Comparison of ENCODE assay signal across 1 fruit fly cellular context in the genomic region with DNA sequence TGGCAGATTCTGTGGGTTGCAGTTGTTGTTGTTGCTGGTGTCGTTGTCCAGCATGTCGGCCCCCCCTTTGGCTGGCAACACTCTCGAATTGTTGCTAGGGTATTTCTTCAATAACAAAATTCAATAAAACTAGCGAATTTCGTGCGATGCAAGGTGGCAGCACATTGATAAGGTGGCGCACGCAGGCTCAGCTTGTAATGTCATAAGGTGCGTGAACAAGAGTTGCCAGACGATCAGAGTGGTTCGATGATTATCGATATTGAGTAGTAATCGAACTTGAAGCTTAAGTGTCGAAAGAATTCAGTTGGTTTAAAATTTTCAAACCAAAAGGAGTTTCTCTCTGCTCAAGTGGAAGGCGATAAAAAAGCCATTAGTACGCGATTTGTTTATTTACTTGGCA.
TF ChIP-seq lines count a peak whose summit lies in the region.

Gene CG2701 (minus strand): TSS at position 206 of the 400 bp plus-strand sequence.

TF ChIP-seq in whole organism, embryonic, 481 proteins besides CTCF, POLR2A, EP300 and RAD21 (continued from another document):
- TF ChIP-seq gt (GFP tag; IDR thresholded peaks at IDR 0.05; lab: Robert Waterston, UW) (no peak), CG31224 (GFP tag; IDR thresholded peaks at IDR 0.05; lab: Robert Waterston, UW) (no peak), CHES-1-like (GFP tag; optimal IDR thresholded peaks at IDR 0.05; lab: Kevin White, UChicago) (peak; percentile 33), CG9932 (GFP tag; IDR thresholded peaks at IDR 0.05; lab: Robert Waterston, UW) (peak; percentile 58; the same call in 1 of the 2 replicates), CG10267 (tag; optimal IDR thresholded peaks at IDR 0.05; lab: Kevin White, UChicago) (peak; percentile 9), trem (tag; optimal IDR thresholded peaks at IDR 0.05; lab: Kevin White, UChicago) (peak; percentile 56), dimm (GFP tag; IDR thresholded peaks at IDR 0.05; lab: Robert Waterston, UW) (no peak), Gug (GFP tag; IDR thresholded peaks at IDR 0.05; lab: Robert Waterston, UW) (peak; percentile 13; the same call in 1 of the 4 replicates), ab (GFP tag; optimal IDR thresholded peaks at IDR 0.05; lab: Kevin White, UChicago) (no peak), pnt (GFP tag; optimal IDR thresholded peaks at IDR 0.05; lab: Kevin White, UChicago) (no peak), Dll (GFP tag; IDR thresholded peaks at IDR 0.05; lab: Robert Waterston, UW; ENCODE audit: partially characterized antibody) (peak; percentile 71), disco-r (GFP tag; optimal IDR thresholded peaks at IDR 0.05; lab: Kevin White, UChicago) (no peak)
